1 fruit fly cellular context compared by ENCODE assay signal in the genomic region with DNA sequence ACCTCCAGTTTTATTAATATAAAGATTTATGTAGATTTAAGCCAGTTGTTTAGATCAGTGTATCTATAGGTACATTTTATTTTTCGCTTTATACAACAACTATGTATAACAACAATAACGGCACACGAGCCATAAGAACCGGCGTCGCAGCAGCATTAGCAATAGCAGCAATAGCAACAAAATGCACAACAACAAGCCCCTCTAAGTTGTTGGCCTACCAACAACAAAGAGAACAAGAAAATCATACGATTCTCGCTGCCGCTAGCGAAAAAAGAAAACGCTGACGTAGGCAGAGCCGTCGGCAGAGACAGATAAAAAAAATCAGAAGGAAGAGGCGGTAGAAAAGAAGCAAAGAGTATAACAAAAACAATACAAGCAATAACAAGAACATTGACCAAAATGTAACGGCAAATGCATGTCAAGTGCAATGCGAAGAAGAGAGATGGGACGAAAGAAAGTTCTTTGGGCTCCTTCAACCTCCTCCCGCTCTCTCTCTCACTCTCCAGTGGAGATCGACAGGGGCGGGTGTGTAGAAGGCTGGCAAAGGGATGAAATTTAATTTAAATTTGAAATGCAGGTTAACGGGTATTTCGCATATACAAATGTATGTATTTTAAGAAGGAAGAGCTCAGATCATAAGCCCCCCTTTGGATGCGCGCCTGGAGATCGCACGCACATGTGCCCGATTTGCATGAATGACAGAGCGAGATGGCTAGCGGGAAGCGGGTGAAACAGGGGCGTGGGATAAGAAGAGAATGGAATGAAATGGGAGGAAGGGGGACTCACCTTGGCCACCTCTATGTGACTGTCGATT.
TF ChIP-seq lines count a peak whose summit lies in the region.

No protein-coding gene starts in this region.

TF ChIP-seq in whole organism, embryonic, 481 proteins besides CTCF, POLR2A, EP300 and RAD21 (continued from another document):
- TF ChIP-seq Nf-YC (tag; optimal IDR thresholded peaks at IDR 0.05; lab: Kevin White, UChicago): peak; percentile 60
- TF ChIP-seq org-1 (GFP tag; optimal IDR thresholded peaks at IDR 0.05; lab: Kevin White, UChicago): peak; percentile 97
- peak; percentile 81 for TF ChIP-seq Kr (GFP tag; optimal IDR thresholded peaks at IDR 0.05; lab: Kevin White, UChicago)
- TF ChIP-seq Stat92E (GFP tag; optimal IDR thresholded peaks at IDR 0.05; lab: Kevin White, UChicago): peak in 2 of 3 experiments; percentile 21 to 94
- peak; percentile 77 to 94 for TF ChIP-seq eve (GFP tag; optimal IDR thresholded peaks at IDR 0.05; lab: Kevin White, UChicago)
- peak; percentile 99 for TF ChIP-seq CG2120 (GFP tag; optimal IDR thresholded peaks at IDR 0.05; lab: Kevin White, UChicago)
- peak; percentile 98 for TF ChIP-seq CG4424 (GFP tag; optimal IDR thresholded peaks at IDR 0.05; lab: Kevin White, UChicago)
- no peak for TF ChIP-seq CG34224 (GFP tag; IDR thresholded peaks at IDR 0.05; lab: Robert Waterston, UW; ENCODE audit: partially characterized antibody)
- no peak for TF ChIP-seq CG13287 (GFP tag; IDR thresholded peaks at IDR 0.05; lab: Robert Waterston, UW; ENCODE audit: partially characterized antibody)
- peak; percentile 98 for TF ChIP-seq CG13624 (GFP tag; optimal IDR thresholded peaks at IDR 0.05; lab: Kevin White, UChicago)
- TF ChIP-seq ro (GFP tag; IDR thresholded peaks at IDR 0.05; lab: Robert Waterston, UW): peak; percentile 98
- peak; percentile 89 for TF ChIP-seq CG13894 (tag; optimal IDR thresholded peaks at IDR 0.05; lab: Kevin White, UChicago)
- TF ChIP-seq CG7271 (tag; optimal IDR thresholded peaks at IDR 0.05; lab: Kevin White, UChicago): peak; percentile 86
- TF ChIP-seq CG4328 (GFP tag; optimal IDR thresholded peaks at IDR 0.05; lab: Kevin White, UChicago): peak; percentile 75
- TF ChIP-seq CG18619 (GFP tag; optimal IDR thresholded peaks at IDR 0.05; lab: Kevin White, UChicago): peak; percentile 98
- peak; percentile 98 for TF ChIP-seq CG11093 (GFP tag; IDR thresholded peaks at IDR 0.05; lab: Robert Waterston, UW)
- TF ChIP-seq mam (GFP tag; optimal IDR thresholded peaks at IDR 0.05; lab: Kevin White, UChicago): peak; percentile 99
- peak; percentile 88 for TF ChIP-seq fd102C (GFP tag; optimal IDR thresholded peaks at IDR 0.05; lab: Kevin White, UChicago)
- peak; percentile 65 for TF ChIP-seq mirr (GFP tag; optimal IDR thresholded peaks at IDR 0.05; lab: Kevin White, UChicago)
- peak; percentile 96 for TF ChIP-seq emc (GFP tag; optimal IDR thresholded peaks at IDR 0.05; lab: Kevin White, UChicago)
